Worm (Caenorhabditis elegans) whole organism, L4 larva: ENCODE data around the gene C05D11.5.

Source experiments
- F26F4.8 ChIP-seq: fragments of 200-800 bp; sonication (Bioruptor generic); conservative IDR thresholded peaks from 2 replicates; pipeline ENCODE4 v1.3.6; 2022; ENCODE audit warnings: missing genetic modification characterization, missing compliant biosample characterization
- F44E2.7 ChIP-seq: fragments of 200-800 bp; sonication (Bioruptor generic); IDR thresholded peaks from 2 replicates; pipeline ENCODE4 v2.1.2; 2022; ENCODE audit warnings: missing genetic modification characterization, missing compliant biosample characterization
- T20F7.1 ChIP-seq: fragments of 200-800 bp; sonication (Bioruptor generic); optimal IDR thresholded peaks from 2 replicates; lab custom pipeline; 2018; ENCODE audit warnings: mild to moderate bottlenecking, missing genetic modification characterization, missing compliant biosample characterization
- Y105C5A.15 ChIP-seq: fragments of 200-800 bp; sonication (Bioruptor generic); IDR thresholded peaks from 2 replicates; pipeline ENCODE4 v1.3.6; 2022; ENCODE audit warnings: missing genetic modification characterization, missing compliant biosample characterization
- ZK546.5 ChIP-seq, 2 experiments: sonication (generic microtip); optimal IDR thresholded peaks; 2 replicates each; lab custom pipeline; 2017; ENCODE audit warnings: missing biosample characterization in 2 of 2, missing genetic modification characterization in 2 of 2
- aha-1 ChIP-seq: fragments of 150-350 bp; peaks from one replicate; lab custom pipeline; 2014; ENCODE audit warnings: missing biosample characterization, missing genetic modification characterization
- aly-2 ChIP-seq: sonication (generic microtip); optimal IDR thresholded peaks from 2 replicates; lab custom pipeline; 2018; ENCODE audit warnings: missing biosample characterization, missing genetic modification characterization
- ama-1 ChIP-seq: fragments of 150-350 bp; optimal IDR thresholded peaks from 2 replicates; lab custom pipeline; 2014; ENCODE audit warnings: inconsistent platforms, mixed read lengths
- attf-4 ChIP-seq: sonication (generic microtip); optimal IDR thresholded peaks from 3 replicates; lab custom pipeline; 2017; ENCODE audit warnings: missing biosample characterization, missing genetic modification characterization
- ceh-28 ChIP-seq: fragments of 150-350 bp; optimal IDR thresholded peaks from 2 replicates; lab custom pipeline; 2014; ENCODE audit warnings: missing biosample characterization, missing genetic modification reagents, missing genetic modification characterization
- ceh-44 ChIP-seq: fragments of 200-800 bp; sonication (Bioruptor generic); IDR thresholded peaks from 2 replicates; pipeline ENCODE4 v1.3.6; 2022; ENCODE audit warnings: missing genetic modification reagents, missing genetic modification characterization, missing compliant biosample characterization
- daf-16 ChIP-seq, 3 experiments: sonication (generic microtip); optimal IDR thresholded peaks; 2 replicates each; lab custom pipeline; 2016 to 2017; ENCODE audit warnings: missing genetic modification characterization in 3 of 3, missing genetic modification reagents in 3 of 3, mild to moderate bottlenecking in 2 of 3, missing compliant biosample characterization in 2 of 3, missing biosample characterization in 1 of 3, moderate library complexity in 1 of 3
- daf-19 ChIP-seq: fragments of 200-800 bp; sonication (Bioruptor generic); conservative IDR thresholded peaks from 2 replicates; pipeline ENCODE4 v1.3.6; 2022; ENCODE audit warnings: missing genetic modification characterization, missing compliant biosample characterization
- dpl-1 ChIP-seq: fragments of 150-350 bp; optimal IDR thresholded peaks from 2 replicates; lab custom pipeline; 2014; ENCODE audit warnings: missing biosample characterization, missing genetic modification reagents, missing genetic modification characterization
- duxl-1 ChIP-seq: sonication (generic microtip); optimal IDR thresholded peaks from 2 replicates; lab custom pipeline; 2016; ENCODE audit warnings: mild to moderate bottlenecking, missing genetic modification characterization, moderate library complexity, missing compliant biosample characterization; ENCODE audit not compliant: poor library complexity
- egl-27 ChIP-seq: sonication (generic microtip); optimal IDR thresholded peaks from 3 replicates; lab custom pipeline; 2017; ENCODE audit warnings: missing biosample characterization, missing genetic modification reagents, missing genetic modification characterization
- hlh-11 ChIP-seq: fragments of 200-800 bp; sonication (Bioruptor generic); optimal IDR thresholded peaks from 2 replicates; lab custom pipeline; 2018; ENCODE audit warnings: mild to moderate bottlenecking, missing genetic modification characterization, missing compliant biosample characterization
- hlh-30 ChIP-seq: sonication (generic microtip); optimal IDR thresholded peaks from 2 replicates; lab custom pipeline; 2017; ENCODE audit warnings: antibody characterized with exemption, mild to moderate bottlenecking, missing genetic modification characterization, missing compliant biosample characterization; ENCODE audit not compliant: insufficient read depth
- lin-1 ChIP-seq: fragments of 200-800 bp; sonication (Bioruptor generic); IDR thresholded peaks from 2 replicates; pipeline ENCODE4 v1.3.6; 2022; ENCODE audit warnings: missing genetic modification reagents, missing genetic modification characterization, missing compliant biosample characterization
- lin-29 ChIP-seq: fragments of 200-800 bp; sonication (Bioruptor generic); IDR thresholded peaks from 2 replicates; pipeline ENCODE4 v1.3.6; 2022; ENCODE audit warnings: missing genetic modification reagents, missing genetic modification characterization, missing compliant biosample characterization
- lin-38 ChIP-seq: fragments of 200-800 bp; sonication (Bioruptor generic); IDR thresholded peaks from 2 replicates; pipeline ENCODE4 v1.3.6; 2022; ENCODE audit warnings: missing genetic modification reagents, missing genetic modification characterization, missing compliant biosample characterization
- lin-39 ChIP-seq: fragments of 150-350 bp; optimal IDR thresholded peaks from 2 replicates; lab custom pipeline; 2014; ENCODE audit warnings: missing biosample characterization, missing genetic modification reagents, missing genetic modification characterization
- madf-9 ChIP-seq: fragments of 200-800 bp; sonication (Bioruptor generic); conservative IDR thresholded peaks from 2 replicates; pipeline ENCODE4 v1.3.6; 2022; ENCODE audit warnings: missing genetic modification reagents, missing genetic modification characterization, missing compliant biosample characterization
- mdl-1 ChIP-seq, 2 experiments: fragments of 150-350 bp in 1 of 2; sonication (generic microtip) in 1 of 2; optimal IDR thresholded peaks; 2 replicates each; lab custom pipeline; 2014 to 2017; ENCODE audit warnings: missing biosample characterization in 2 of 2, missing genetic modification characterization in 2 of 2
- mes-2 ChIP-seq: sonication (generic microtip); optimal IDR thresholded peaks from 2 replicates; lab custom pipeline; 2016; ENCODE audit warnings: missing genotype, mild to moderate bottlenecking, missing genetic modification characterization, missing compliant biosample characterization; ENCODE audit not compliant: poor library complexity, severe bottlenecking
- mxl-2 ChIP-seq: fragments of 200-800 bp; sonication (Bioruptor generic); conservative IDR thresholded peaks from 2 replicates; pipeline ENCODE4 v1.3.6; 2022; ENCODE audit warnings: missing genetic modification reagents, missing genetic modification characterization, missing compliant biosample characterization
- mxl-3 ChIP-seq: fragments of 200-800 bp; sonication (Bioruptor generic); optimal IDR thresholded peaks from 2 replicates; lab custom pipeline; 2018; ENCODE audit warnings: mild to moderate bottlenecking, missing genetic modification characterization, missing compliant biosample characterization
- nhr-111 ChIP-seq: fragments of 200-800 bp; sonication (Bioruptor generic); optimal IDR thresholded peaks from 2 replicates; lab custom pipeline; 2018; ENCODE audit warnings: mild to moderate bottlenecking, missing genetic modification characterization, missing compliant biosample characterization
- nhr-41 ChIP-seq: fragments of 200-800 bp; sonication (Bioruptor generic); IDR thresholded peaks from 2 replicates; pipeline ENCODE4 v1.3.6; 2022; ENCODE audit warnings: missing genetic modification reagents, missing genetic modification characterization, missing compliant biosample characterization
- nhr-77 ChIP-seq: fragments of 150-350 bp; optimal IDR thresholded peaks from 2 replicates; lab custom pipeline; 2014; ENCODE audit warnings: missing biosample characterization, missing genetic modification characterization
- rbr-2 ChIP-seq: sonication (generic microtip); optimal IDR thresholded peaks from 2 replicates; lab custom pipeline; 2016; ENCODE audit warnings: missing genotype, missing genetic modification characterization, missing compliant biosample characterization
- sdz-12 ChIP-seq: fragments of 200-800 bp; sonication (Bioruptor generic); optimal IDR thresholded peaks from 2 replicates; lab custom pipeline; 2018; ENCODE audit warnings: mild to moderate bottlenecking, missing genetic modification characterization, missing compliant biosample characterization
- set-16 ChIP-seq: fragments of 200-800 bp; sonication (Bioruptor generic); IDR thresholded peaks from 2 replicates; pipeline ENCODE4 v1.3.6; 2022; ENCODE audit warnings: missing genetic modification reagents, missing genetic modification characterization, missing compliant biosample characterization
- snpc-4 ChIP-seq: fragments of 150-350 bp; optimal IDR thresholded peaks from 2 replicates; lab custom pipeline; 2014; ENCODE audit warnings: missing biosample characterization, missing genetic modification characterization
- spr-3 ChIP-seq: fragments of 200-800 bp; sonication (Bioruptor generic); optimal IDR thresholded peaks from 2 replicates; lab custom pipeline; 2018; ENCODE audit warnings: mild to moderate bottlenecking, missing genetic modification characterization, missing compliant biosample characterization
- tra-1 ChIP-seq: fragments of 200-800 bp; sonication (Bioruptor generic); IDR thresholded peaks from 2 replicates; pipeline ENCODE4 v1.3.6; 2022; ENCODE audit warnings: missing genetic modification reagents, missing genetic modification characterization, missing compliant biosample characterization
- unc-130 ChIP-seq: sonication (generic microtip); optimal IDR thresholded peaks from 2 replicates; lab custom pipeline; 2016; ENCODE audit warnings: missing genetic modification reagents, missing genetic modification characterization, missing compliant biosample characterization
- unc-39 ChIP-seq: sonication (generic microtip); optimal IDR thresholded peaks from 2 replicates; lab custom pipeline; 2017; ENCODE audit warnings: missing biosample characterization, missing genetic modification characterization
- unc-62 ChIP-seq, 3 experiments: fragments of 150-350 bp in 1 of 3; sonication (generic microtip); optimal IDR thresholded peaks in 2 of 3; peaks in 1 of 3; 1 replicate in 1 of 3; 2 replicates in 2 of 3; lab custom pipeline; 2014 to 2017; ENCODE audit warnings: missing biosample characterization in 3 of 3, missing genetic modification characterization in 3 of 3, missing genetic modification reagents in 3 of 3, missing genotype in 1 of 3
- zfp-3 ChIP-seq: fragments of 200-800 bp; sonication (Bioruptor generic); conservative IDR thresholded peaks from 2 replicates; pipeline ENCODE4 v1.3.6; 2022; ENCODE audit warnings: missing genetic modification reagents, missing genetic modification characterization, missing compliant biosample characterization
- zip-11 ChIP-seq: fragments of 200-800 bp; sonication (Bioruptor generic); IDR thresholded peaks from 2 replicates; pipeline ENCODE4 v1.3.6; 2022; ENCODE audit warnings: missing genetic modification characterization, missing compliant biosample characterization
- zip-2 ChIP-seq: fragments of 150-350 bp; optimal IDR thresholded peaks from 2 replicates; lab custom pipeline; 2014; ENCODE audit warnings: missing biosample characterization, missing genetic modification characterization
- ztf-11 ChIP-seq: fragments of 150-350 bp; optimal IDR thresholded peaks from 2 replicates; lab custom pipeline; 2014; ENCODE audit warnings: missing biosample characterization, missing genetic modification characterization
- ztf-7 ChIP-seq: fragments of 150-350 bp; optimal IDR thresholded peaks from 2 replicates; lab custom pipeline; 2014; ENCODE audit warnings: missing biosample characterization, missing genetic modification characterization

C05D11.5 gene

ce11 chrIII:6411914-6412313, at the start of gene C05D11.5:
TSS of gene C05D11.5 (minus strand) at chrIII:6412014.
- TF ChIP-seq snpc-4 (tag; lab: Kevin White, UChicago) (no peak), unc-130 (GFP tag; lab: Kevin White, UChicago) (no peak), aly-2 (no peak), ceh-44 (GFP tag; lab: Robert Waterston, UW) (no peak), T20F7.1 (no peak), nhr-111 (no peak)

ce11 chrIII:6459820-6460219, 48.0 kb upstream of the C05D11.5 start, which contains the start of gene algn-1:
TSS of gene algn-1 (plus strand) at chrIII:6460120.
- TF ChIP-seq daf-19 = no peak
- TF ChIP-seq Y105C5A.15 (GFP tag; lab: Robert Waterston, UW) = 0 out of 2 replicates have a peak, but pooled peaks have one; percentile 18
- TF ChIP-seq tra-1 (GFP tag; lab: Robert Waterston, UW) = no peak
- peak; percentile 49 for TF ChIP-seq aha-1 (tag; lab: Kevin White, UChicago)

ce11 chrIII:6454183-6454582, 42.4 kb upstream of the C05D11.5 start, which contains the start of gene jhdm-1:
TSS of gene jhdm-1 (plus strand) at chrIII:6454483.
- TF ChIP-seq sdz-12 (GFP tag; lab: Kevin White, UChicago) (no peak), mxl-2 (GFP tag; lab: Robert Waterston, UW) (no peak), rbr-2 (no peak), nhr-41 (no peak), unc-39 (no peak), egl-27 (tag; lab: Kevin White, UChicago) (no peak), madf-9 (GFP tag; lab: Robert Waterston, UW) (no peak), zfp-3 (GFP tag; lab: Robert Waterston, UW) (no peak), zip-2 (tag; lab: Kevin White, UChicago) (no peak), zip-11 (GFP tag; lab: Robert Waterston, UW) (no peak), hlh-11 (tag; lab: Kevin White, UChicago) (no peak), attf-4 (no peak), ztf-11 (tag; lab: Kevin White, UChicago) (no peak)

ce11 chrIII:6453665-6454064, 41.9 kb upstream of the C05D11.5 start:
- TF ChIP-seq ama-1 (lab: Kevin White, UChicago) (peak; percentile 38), spr-3 (no peak), unc-62 (GFP tag; optimal IDR thresholded peaks at IDR 0.05 in 1 of 2; lab: Kevin White, UChicago) (peak in 1 of 2 experiments; percentile 65), unc-62 (tag; optimal IDR thresholded peaks at IDR 0.05; lab: Kevin White, UChicago) (no peak), lin-38 (peak; percentile 83), aly-2 (no peak), rbr-2 (peak; percentile 87), mdl-1 (tag; optimal IDR thresholded peaks at IDR 0.05; lab: Kevin White, UChicago) (peak in 1 of 2 experiments; percentile 66), dpl-1 (GFP tag; lab: Kevin White, UChicago) (peak; percentile 81), F26F4.8 (no peak), snpc-4 (tag; lab: Kevin White, UChicago) (no peak), tra-1 (GFP tag; lab: Robert Waterston, UW) (peak; percentile 43; the same call in 1 of the 2 replicates), hlh-30 (tag; lab: Kevin White, UChicago) (peak; percentile 72), lin-39 (tag; lab: Kevin White, UChicago) (no peak), lin-1 (GFP tag; lab: Robert Waterston, UW) (peak; percentile 66), ceh-28 (tag; lab: Kevin White, UChicago) (no peak), duxl-1 (tag; lab: Kevin White, UChicago) (peak; percentile 51), hlh-11 (tag; lab: Kevin White, UChicago) (peak; percentile 82), mxl-3 (GFP tag; lab: Kevin White, UChicago) (peak; percentile 71), ztf-7 (tag; lab: Kevin White, UChicago) (no peak), set-16 (peak; percentile 21; the same call in 1 of the 2 replicates), mes-2 (peak; percentile 93), zip-2 (tag; lab: Kevin White, UChicago) (peak; percentile 39), nhr-111 (no peak), sdz-12 (GFP tag; lab: Kevin White, UChicago) (no peak), T20F7.1 (peak; percentile 62), nhr-77 (tag; lab: Kevin White, UChicago) (peak; percentile 72), daf-16 (GFP tag; optimal IDR thresholded peaks at IDR 0.05; lab: Kevin White, UChicago) (no peak), daf-16 (tag; optimal IDR thresholded peaks at IDR 0.05; lab: Kevin White, UChicago) (peak; percentile 67), ZK546.5 (tag; optimal IDR thresholded peaks at IDR 0.05; lab: Kevin White, UChicago) (no peak), lin-29 (no peak), F44E2.7 (no peak)
